Worm (Caenorhabditis elegans): Measurements from ENCODE around the gene spig-6.

spig-6 gene

DNA sequence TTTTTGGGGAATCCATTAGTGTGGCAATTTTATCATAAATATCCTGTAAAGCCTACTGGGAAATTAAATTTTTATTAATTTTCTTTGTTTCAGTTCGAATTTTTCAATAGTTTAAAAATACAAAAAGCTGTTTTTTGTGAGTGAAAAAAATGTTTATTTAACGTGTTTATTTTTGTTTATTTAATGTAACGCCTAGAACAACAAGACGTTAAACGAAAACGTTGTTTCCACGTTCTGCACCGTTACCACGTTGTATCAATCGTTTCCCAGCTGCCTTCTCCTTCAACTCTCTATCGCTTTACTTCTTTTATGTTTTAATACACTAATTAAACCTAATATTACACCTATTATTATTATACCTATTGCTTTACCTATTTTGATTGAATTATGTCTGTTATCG is 33.6 kb upstream of the spig-6 start, which contains the start of gene T08G3.13:
Gene T08G3.13 (plus strand): TSS at position 301 of the 400 bp plus-strand sequence.
- TF ChIP-seq snpc-3.4 (tag; optimal IDR thresholded peaks at IDR 0.05) (no peak), F33H1.4 (GFP tag; IDR thresholded peaks at IDR 0.05) (no peak), lin-26 (GFP tag; IDR thresholded peaks at IDR 0.05) (no peak), lin-35 (GFP tag; optimal IDR thresholded peaks at IDR 0.05) (no peak), him-1 (tag; optimal IDR thresholded peaks at IDR 0.05) (no peak)

- TF ChIP-seq egl-44 (GFP tag; IDR thresholded peaks at IDR 0.05) (no peak), nhr-80 (tag; optimal IDR thresholded peaks at IDR 0.05) (no peak), dox-1 (GFP tag; IDR thresholded peaks at IDR 0.05) (no peak), pbrm-1 (GFP tag; IDR thresholded peaks at IDR 0.05) (no peak), nhr-27 (tag; optimal IDR thresholded peaks at IDR 0.05) (no peak), hmg-20 (GFP tag; IDR thresholded peaks at IDR 0.05) (no peak), F49E8.2 (tag; optimal IDR thresholded peaks at IDR 0.05; ENCODE audit: insufficient read depth) (no peak), T07F8.4 (tag; optimal IDR thresholded peaks at IDR 0.05) (no peak), dpl-1 (GFP tag; optimal IDR thresholded peaks at IDR 0.05) (no peak), tbp1 (GFP tag; optimal IDR thresholded peaks at IDR 0.05) (no peak)
Measured at ce11 chrV:16455065-16455464, 26.3 kb upstream of the spig-6 start, which contains the start of gene str-14. Gene str-14, minus strand, starts transcription at chrV:16455165.

DNA sequence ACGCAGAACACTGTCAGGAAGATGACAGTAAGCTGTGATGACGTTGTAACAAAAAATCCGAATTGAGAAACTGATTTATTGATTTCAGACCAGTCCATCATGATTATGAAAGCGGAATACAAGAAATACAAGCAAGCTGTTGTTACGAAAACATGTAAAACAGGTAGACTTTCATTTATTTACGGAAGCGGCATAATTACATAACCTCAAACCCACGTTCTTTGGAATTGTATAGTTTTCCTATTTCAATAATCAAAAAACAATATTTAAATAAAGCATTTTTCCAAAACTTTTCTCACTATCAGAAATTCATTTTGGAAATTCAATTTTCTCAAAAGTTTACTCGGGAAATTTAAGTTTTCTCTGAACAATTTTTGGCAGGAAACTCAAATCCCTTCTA is 22.7 kb upstream of the spig-6 start, which contains the start of gene str-15:
Gene str-15 (minus strand): TSS at position 101 of the 400 bp plus-strand sequence.
- no peak for TF ChIP-seq rpc-1 (optimal IDR thresholded peaks at IDR 0.05)
- TF ChIP-seq rpc-1 (tag; optimal IDR thresholded peaks at IDR 0.05), result no peak
- TF ChIP-seq lin-54 (GFP tag; optimal IDR thresholded peaks at IDR 0.05), result no peak
- no peak for TF ChIP-seq hlh-12 (tag; optimal IDR thresholded peaks at IDR 0.05)
- TF ChIP-seq efl-1 (GFP tag; optimal IDR thresholded peaks at IDR 0.05), result no peak
- TF ChIP-seq B0019.2 (GFP tag; conservative IDR thresholded peaks at IDR 0.05), result no peak
- TF ChIP-seq F57C9.4 (tag; optimal IDR thresholded peaks at IDR 0.05), result no peak
- no peak for TF ChIP-seq nhr-120 (GFP tag; IDR thresholded peaks at IDR 0.05)
- TF ChIP-seq F22D6.2 (tag; optimal IDR thresholded peaks at IDR 0.05), result no peak
- no peak for TF ChIP-seq pbrm-1 (GFP tag; IDR thresholded peaks at IDR 0.05)
- no peak for TF ChIP-seq lin-26 (GFP tag; IDR thresholded peaks at IDR 0.05)
- no peak for TF ChIP-seq tbp1 (GFP tag; optimal IDR thresholded peaks at IDR 0.05)
- no peak for TF ChIP-seq ztf-3 (GFP tag; optimal IDR thresholded peaks at IDR 0.05)
- TF ChIP-seq F57A8.1 (GFP tag; optimal IDR thresholded peaks at IDR 0.05), result no peak
- no peak for TF ChIP-seq attf-3 (GFP tag; conservative IDR thresholded peaks at IDR 0.05)
- TF ChIP-seq hlh-26 (GFP tag; conservative IDR thresholded peaks at IDR 0.05), result no peak
- TF ChIP-seq hmg-1.2 (GFP tag; IDR thresholded peaks at IDR 0.05), result no peak
- TF ChIP-seq athp-1 (tag; optimal IDR thresholded peaks at IDR 0.05), result no peak
- TF ChIP-seq sea-2 (GFP tag; IDR thresholded peaks at IDR 0.05), result no peak
- no peak for TF ChIP-seq atf-7 (tag; optimal IDR thresholded peaks at IDR 0.05)
- no peak for TF ChIP-seq hsf-1 (GFP tag; IDR thresholded peaks at IDR 0.05)

DNA sequence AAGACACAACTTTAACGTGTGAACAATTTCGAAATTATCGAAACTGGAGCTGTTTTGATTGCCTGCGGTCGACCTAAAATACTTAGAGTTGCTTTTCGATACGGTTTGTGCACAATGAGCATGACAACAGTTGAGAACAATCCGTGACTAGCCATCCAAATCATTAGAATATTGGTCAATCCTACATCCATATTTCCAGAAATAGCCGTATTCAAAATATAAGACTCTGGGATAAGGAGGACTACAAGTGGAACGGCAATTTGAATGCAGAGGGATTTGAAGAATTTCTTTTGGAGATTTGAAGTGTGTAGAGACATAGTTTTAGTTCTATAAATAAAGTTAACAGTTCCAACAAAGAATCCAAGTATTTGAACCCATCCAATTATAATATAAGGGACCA is 22.0 kb upstream of the spig-6 start:
- no peak for TF ChIP-seq cebp-1 (GFP tag; IDR thresholded peaks at IDR 0.05)
- no peak for TF ChIP-seq cebp-1 (tag; optimal IDR thresholded peaks at IDR 0.05)
- no peak for TF ChIP-seq unc-130 (GFP tag; optimal IDR thresholded peaks at IDR 0.05)

Data from whole organism, young adult.